Fruit fly (Drosophila melanogaster): ENCODE data around the gene CG34426.

Gene CG34426

dm6 chr3L:8841757-8842156 lies 39.5 kb downstream of the CG34426 start (continued):
- TF ChIP-seq dmrt99B (tag; optimal IDR thresholded peaks at IDR 0.05) (peak; percentile 85), row (GFP tag; IDR thresholded peaks at IDR 0.05) (peak; percentile 88), sens-2 (GFP tag; IDR thresholded peaks at IDR 0.05) (peak; percentile 45; the same call in 1 of the 2 replicates), CG18476 (GFP tag; optimal IDR thresholded peaks at IDR 0.05) (no peak), CG33213 (GFP tag; optimal IDR thresholded peaks at IDR 0.05) (no peak), Hmx (GFP tag; optimal IDR thresholded peaks at IDR 0.05) (peak; percentile 31), Pdp1 (GFP tag; optimal IDR thresholded peaks at IDR 0.05) (peak; percentile 62 to 69), CG11456 (GFP tag; IDR thresholded peaks at IDR 0.05) (peak; percentile 78; the same call in 1 of the 3 replicates), Spps (tag; optimal IDR thresholded peaks at IDR 0.05) (peak; percentile 16), Dip2 (GFP tag; IDR thresholded peaks at IDR 0.05) (no peak), CG15073 (GFP tag; optimal IDR thresholded peaks at IDR 0.05) (no peak), CG3838 (GFP tag; optimal IDR thresholded peaks at IDR 0.05) (no peak), gsb-n (tag; optimal IDR thresholded peaks at IDR 0.05) (peak; percentile 58), toy (GFP tag; IDR thresholded peaks at IDR 0.05) (no peak), Scr (GFP tag; IDR thresholded peaks at IDR 0.05; ENCODE audit: partially characterized antibody) (no peak), pho (GFP tag; optimal IDR thresholded peaks at IDR 0.05) (peak; percentile 6), HLHmδ (GFP tag; optimal IDR thresholded peaks at IDR 0.05) (no peak), da (GFP tag; optimal IDR thresholded peaks at IDR 0.05) (no peak), CG15269 (tag; optimal IDR thresholded peaks at IDR 0.05) (peak; percentile 84), sisA (GFP tag; IDR thresholded peaks at IDR 0.05) (peak; percentile 75), ac (GFP tag; optimal IDR thresholded peaks at IDR 0.05) (no peak), CG3281 (GFP tag; optimal IDR thresholded peaks at IDR 0.05) (peak; percentile 75), CG13123 (GFP tag; optimal IDR thresholded peaks at IDR 0.05) (no peak), Gsc (GFP tag; IDR thresholded peaks at IDR 0.05) (0 out of 2 replicates have a peak, but pooled peaks have one; percentile 39), pfk (GFP tag; optimal IDR thresholded peaks at IDR 0.05) (no peak), Six4 (GFP tag; optimal IDR thresholded peaks at IDR 0.05) (peak; percentile 48), bigmax (GFP tag; optimal IDR thresholded peaks at IDR 0.05) (no peak), knrl (GFP tag; IDR thresholded peaks at IDR 0.05; ENCODE audit: partially characterized antibody) (no peak), vnd (GFP tag; IDR thresholded peaks at IDR 0.05; ENCODE audit: partially characterized antibody) (no peak), CG3847 (GFP tag; IDR thresholded peaks at IDR 0.05) (peak; percentile 67), onecut (GFP tag; IDR thresholded peaks at IDR 0.05) (peak; percentile 57; the same call in 1 of the 2 replicates), fu2 (GFP tag; optimal IDR thresholded peaks at IDR 0.05) (peak; percentile 21), crc (GFP tag; optimal IDR thresholded peaks at IDR 0.05) (peak; percentile 60), pan (optimal IDR thresholded peaks at IDR 0.05) (no peak), pan (GFP tag; optimal IDR thresholded peaks at IDR 0.05 in 1 of 2, IDR thresholded peaks at IDR 0.05 in 1 of 2) (peak in 1 of 2 experiments; percentile 87), ttk (GFP tag; IDR thresholded peaks at IDR 0.05) (peak; percentile 79), CG8089 (GFP tag; optimal IDR thresholded peaks at IDR 0.05) (peak; percentile 41), Sin3A (optimal IDR thresholded peaks at IDR 0.05) (no peak), run (tag; optimal IDR thresholded peaks at IDR 0.05) (peak; percentile 44), ranshi (GFP tag; IDR thresholded peaks at IDR 0.05) (peak; percentile 77), pum (GFP tag; optimal IDR thresholded peaks at IDR 0.05) (peak; percentile 58), abd-A (tag; optimal IDR thresholded peaks at IDR 0.05) (no peak), CG4617 (GFP tag; optimal IDR thresholded peaks at IDR 0.05; ENCODE audit: borderline replicate concordance) (no peak), gfzf (GFP tag; optimal IDR thresholded peaks at IDR 0.05) (no peak), CG10321 (GFP tag; IDR thresholded peaks at IDR 0.05) (peak; percentile 43; the same call in 1 of the 2 replicates), Dp (GFP tag; optimal IDR thresholded peaks at IDR 0.05) (no peak), NK7.1 (GFP tag; optimal IDR thresholded peaks at IDR 0.05) (peak; percentile 25), jigr1 (GFP tag; IDR thresholded peaks at IDR 0.05) (peak; percentile 35; the same call in 1 of the 3 replicates), CG15514 (GFP tag; optimal IDR thresholded peaks at IDR 0.05) (peak; percentile 44), sqz (GFP tag; optimal IDR thresholded peaks at IDR 0.05) (peak; percentile 48), D (optimal IDR thresholded peaks at IDR 0.05) (no peak), D (GFP tag; optimal IDR thresholded peaks at IDR 0.05) (peak; percentile 71)

Measured in whole organism, embryonic.